ENCODE assay signal across 2 fruit fly cellular contexts in genomic region chr3L:19080926-19081700, dm6.
TF ChIP-seq lines count a peak whose summit lies in the region.

No protein-coding gene starts in this region.

TF ChIP-seq in whole organism, embryonic, 481 proteins besides CTCF, POLR2A, EP300 and RAD21 (continued from another document):
- 0 out of 4 replicates have a peak, but pooled peaks have one; percentile 18 for TF ChIP-seq chinmo (GFP tag; IDR thresholded peaks at IDR 0.05; lab: Robert Waterston, UW; ENCODE audit: partially characterized antibody)
- peak in 1 of 2 experiments; percentile 50 for TF ChIP-seq tll (GFP tag; optimal IDR thresholded peaks at IDR 0.05; lab: Kevin White, UChicago)
- no peak for TF ChIP-seq bbx (GFP tag; IDR thresholded peaks at IDR 0.05; lab: Robert Waterston, UW; ENCODE audit: partially characterized antibody)
- TF ChIP-seq ATbp (GFP tag; optimal IDR thresholded peaks at IDR 0.05; lab: Kevin White, UChicago): peak; percentile 1
- TF ChIP-seq lbe (GFP tag; optimal IDR thresholded peaks at IDR 0.05; lab: Kevin White, UChicago): no peak
- peak; percentile 41 for TF ChIP-seq Deaf1 (tag; optimal IDR thresholded peaks at IDR 0.05; lab: Kevin White, UChicago)
- peak; percentile 32 for TF ChIP-seq stwl (tag; optimal IDR thresholded peaks at IDR 0.05; lab: Kevin White, UChicago)
- TF ChIP-seq CG14441 (GFP tag; IDR thresholded peaks at IDR 0.05; lab: Robert Waterston, UW): no peak
- peak; percentile 2 for TF ChIP-seq CG17829 (tag; optimal IDR thresholded peaks at IDR 0.05; lab: Kevin White, UChicago)
- no peak for TF ChIP-seq Vsx1 (GFP tag; optimal IDR thresholded peaks at IDR 0.05; lab: Kevin White, UChicago)
- TF ChIP-seq CHES-1-like (GFP tag; optimal IDR thresholded peaks at IDR 0.05; lab: Kevin White, UChicago): no peak
- TF ChIP-seq sens-2 (GFP tag; IDR thresholded peaks at IDR 0.05; lab: Robert Waterston, UW): no peak
- TF ChIP-seq NC2α (GFP tag; optimal IDR thresholded peaks at IDR 0.05; lab: Kevin White, UChicago): no peak
- peak; percentile 19; the same call in 1 of the 2 replicates for TF ChIP-seq vvl (GFP tag; IDR thresholded peaks at IDR 0.05; lab: Robert Waterston, UW)
- TF ChIP-seq Elba2 (GFP tag; optimal IDR thresholded peaks at IDR 0.05; lab: Kevin White, UChicago): peak; percentile 50
- TF ChIP-seq CG34422 (GFP tag; IDR thresholded peaks at IDR 0.05; lab: Robert Waterston, UW): no peak
- peak in 1 of 2 experiments; percentile 23 for TF ChIP-seq insv (GFP tag; optimal IDR thresholded peaks at IDR 0.05; lab: Kevin White, UChicago)
- peak; percentile 47; the same call in 1 of the 3 replicates for TF ChIP-seq CG6791 (GFP tag; IDR thresholded peaks at IDR 0.05; lab: Robert Waterston, UW; ENCODE audit: partially characterized antibody)
- 0 out of 2 replicates have a peak, but pooled peaks have one; percentile 22 for TF ChIP-seq hbn (GFP tag; IDR thresholded peaks at IDR 0.05; lab: Robert Waterston, UW; ENCODE audit: partially characterized antibody)
- TF ChIP-seq Med (GFP tag; lab: Kevin White, UChicago): peak; percentile 33
- TF ChIP-seq TFAM (GFP tag; optimal IDR thresholded peaks at IDR 0.05; lab: Kevin White, UChicago): no peak
- TF ChIP-seq CG8359 (GFP tag; optimal IDR thresholded peaks at IDR 0.05; lab: Kevin White, UChicago; ENCODE audit: borderline replicate concordance): peak; percentile 13
- peak; percentile 40 to 79 for TF ChIP-seq Trl (optimal IDR thresholded peaks at IDR 0.05; lab: Kevin White, UChicago)
- TF ChIP-seq Trl (GFP tag; optimal IDR thresholded peaks at IDR 0.05; lab: Kevin White, UChicago): no peak
- no peak for TF ChIP-seq Poxn (GFP tag; IDR thresholded peaks at IDR 0.05; lab: Robert Waterston, UW)
- TF ChIP-seq sens (GFP tag; lab: Kevin White, UChicago): peak; percentile 79
- peak; percentile 57 for TF ChIP-seq CG3163 (GFP tag; optimal IDR thresholded peaks at IDR 0.05; lab: Kevin White, UChicago)

TF ChIP-seq in whole organism, prepupa, 60 proteins besides CTCF, POLR2A, EP300 and RAD21 (continued from another document):
- TF ChIP-seq CG31627 (GFP tag; optimal IDR thresholded peaks at IDR 0.05; lab: Kevin White, UChicago) (no peak), dsx (GFP tag; optimal IDR thresholded peaks at IDR 0.05; lab: Kevin White, UChicago; ENCODE audit: poor library complexity, severe bottlenecking) (peak; percentile 1), CG34406 (GFP tag; optimal IDR thresholded peaks at IDR 0.05; lab: Kevin White, UChicago) (no peak), CG6854 (GFP tag; optimal IDR thresholded peaks at IDR 0.05; lab: Kevin White, UChicago) (peak; percentile 11), fd59A (GFP tag; optimal IDR thresholded peaks at IDR 0.05; lab: Kevin White, UChicago) (no peak), Eip93F (GFP tag; optimal IDR thresholded peaks at IDR 0.05; lab: Kevin White, UChicago) (no peak), CG3032 (tag; optimal IDR thresholded peaks at IDR 0.05; lab: Kevin White, UChicago) (peak; percentile 10), CG11762 (GFP tag; optimal IDR thresholded peaks at IDR 0.05; lab: Kevin White, UChicago; ENCODE audit: insufficient read depth) (no peak), net (GFP tag; optimal IDR thresholded peaks at IDR 0.05; lab: Kevin White, UChicago) (no peak), achi (GFP tag; optimal IDR thresholded peaks at IDR 0.05; lab: Kevin White, UChicago) (no peak), CG11294 (GFP tag; IDR thresholded peaks at IDR 0.05; lab: Robert Waterston, UW) (no peak; the same call in 1 of the 2 replicates), CG1621 (tag; optimal IDR thresholded peaks at IDR 0.05; lab: Kevin White, UChicago) (no peak), fd85E (GFP tag; optimal IDR thresholded peaks at IDR 0.05; lab: Kevin White, UChicago) (no peak), fkh (GFP tag; optimal IDR thresholded peaks at IDR 0.05; lab: Kevin White, UChicago) (no peak), Gug (GFP tag; IDR thresholded peaks at IDR 0.05; lab: Robert Waterston, UW) (no peak), Ets21C (GFP tag; optimal IDR thresholded peaks at IDR 0.05; lab: Kevin White, UChicago) (no peak), Hr39 (GFP tag; optimal IDR thresholded peaks at IDR 0.05; lab: Kevin White, UChicago) (no peak), salr (GFP tag; optimal IDR thresholded peaks at IDR 0.05; lab: Kevin White, UChicago) (no peak), Hr38 (GFP tag; optimal IDR thresholded peaks at IDR 0.05; lab: Kevin White, UChicago) (no peak), CG9139 (GFP tag; optimal IDR thresholded peaks at IDR 0.05; lab: Kevin White, UChicago) (no peak), topi (GFP tag; optimal IDR thresholded peaks at IDR 0.05; lab: Kevin White, UChicago) (no peak)
TF ChIP-seq in whole organism, prepupa: peak in this region for 10.
